Worm (Caenorhabditis elegans) whole organism, L2 larva: Measurements from ENCODE around the gene ddo-3.
A peak's percentile ranks its signal among the peaks of the same experiment; 100 is the strongest.

Experiments used
- C34F6.9 ChIP-seq: fragments of 150-350 bp; optimal IDR thresholded peaks from 2 replicates; lab custom pipeline; 2014; ENCODE audit warnings: missing biosample characterization, missing genetic modification characterization
- F13H6.1 ChIP-seq: sonication (generic microtip); optimal IDR thresholded peaks from 2 replicates; lab custom pipeline; 2016; ENCODE audit warnings: missing genetic modification characterization, missing compliant biosample characterization
- R02D3.7 ChIP-seq: fragments of 150-350 bp; optimal IDR thresholded peaks from 2 replicates; lab custom pipeline; 2014; ENCODE audit warnings: missing biosample characterization, missing genetic modification characterization
- Y55F3AM.14 ChIP-seq: fragments of 200-800 bp; sonication (Bioruptor generic); optimal IDR thresholded peaks from 2 replicates; lab custom pipeline; 2018; ENCODE audit warnings: mild to moderate bottlenecking, missing genetic modification characterization, missing compliant biosample characterization
- ZK546.5 ChIP-seq: sonication (generic microtip); optimal IDR thresholded peaks from 2 replicates; lab custom pipeline; 2017; ENCODE audit warnings: missing biosample characterization, missing genetic modification characterization
- ceh-16 ChIP-seq: fragments of 150-350 bp; optimal IDR thresholded peaks from 2 replicates; lab custom pipeline; 2014; ENCODE audit warnings: missing biosample characterization, missing genetic modification characterization
- elt-1 ChIP-seq: fragments of 150-350 bp; optimal IDR thresholded peaks from 2 replicates; lab custom pipeline; 2014; ENCODE audit warnings: missing biosample characterization, missing genetic modification characterization
- lin-39 ChIP-seq: fragments of 150-350 bp; optimal IDR thresholded peaks from 2 replicates; lab custom pipeline; 2014; ENCODE audit warnings: missing biosample characterization, missing genetic modification reagents, missing genetic modification characterization
- nhr-11 ChIP-seq: fragments of 150-350 bp; optimal IDR thresholded peaks from 2 replicates; lab custom pipeline; 2014; ENCODE audit warnings: missing biosample characterization, missing genetic modification characterization
- nhr-21 ChIP-seq: fragments of 150-350 bp; optimal IDR thresholded peaks from 2 replicates; lab custom pipeline; 2014; ENCODE audit warnings: missing biosample characterization, missing genetic modification characterization
- skn-1 ChIP-seq: sonication (generic microtip); optimal IDR thresholded peaks from 2 replicates; lab custom pipeline; 2017; ENCODE audit warnings: missing biosample characterization, missing genetic modification characterization
- sma-3 ChIP-seq: sonication (generic microtip); optimal IDR thresholded peaks from 2 replicates; lab custom pipeline; 2016; ENCODE audit warnings: missing genetic modification reagents, missing genetic modification characterization, missing compliant biosample characterization
- snpc-4 ChIP-seq: fragments of 150-350 bp; optimal IDR thresholded peaks from 2 replicates; lab custom pipeline; 2014; ENCODE audit warnings: missing biosample characterization, missing genetic modification characterization
- ztf-1 ChIP-seq: fragments of 200-800 bp; sonication (Bioruptor generic); conservative IDR thresholded peaks from 2 replicates; pipeline ENCODE4 v1.3.6; 2022; ENCODE audit warnings: missing genetic modification characterization, missing compliant biosample characterization
- ztf-4 ChIP-seq: fragments of 150-350 bp; optimal IDR thresholded peaks from 2 replicates; lab custom pipeline; 2014; ENCODE audit warnings: missing biosample characterization, missing genetic modification characterization

The ddo-3 gene

DNA sequence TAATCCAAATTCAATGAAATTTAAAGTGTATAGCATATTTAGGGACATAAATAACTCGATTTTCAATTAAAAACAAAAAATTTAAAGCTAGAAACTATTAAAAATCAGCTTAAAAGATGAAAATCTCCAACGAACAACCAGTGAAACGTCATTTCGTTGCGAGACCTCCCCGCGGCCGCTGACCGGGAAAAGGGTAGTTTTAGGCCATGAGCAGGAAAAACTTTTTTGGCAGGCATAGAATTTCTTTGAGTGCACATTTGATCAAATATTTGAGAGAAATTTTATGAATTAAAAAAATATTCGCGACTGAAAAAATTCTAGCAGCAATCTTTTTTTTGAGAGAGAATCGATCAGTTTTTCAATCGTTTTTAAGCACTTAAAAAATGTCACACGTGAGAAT, 37.7 kb downstream of the ddo-3 start (continued):
- TF ChIP-seq nhr-11 (tag; lab: Kevin White, UChicago) (no peak), F13H6.1 (tag; lab: Kevin White, UChicago) (no peak), ztf-4 (no peak), Y55F3AM.14 (GFP tag; lab: Kevin White, UChicago) (no peak), nhr-21 (tag; lab: Kevin White, UChicago) (no peak), sma-3 (GFP tag; lab: Kevin White, UChicago) (peak; percentile 5), ceh-16 (tag; lab: Kevin White, UChicago) (no peak), ztf-1 (GFP tag; lab: Robert Waterston, UW) (no peak), ZK546.5 (no peak), snpc-4 (no peak), R02D3.7 (tag; lab: Kevin White, UChicago) (no peak), lin-39 (no peak), elt-1 (tag; lab: Kevin White, UChicago) (no peak), skn-1 (tag; lab: Kevin White, UChicago) (no peak), C34F6.9 (tag; lab: Kevin White, UChicago) (peak; percentile 68)
